Fruit fly (Drosophila melanogaster): ENCODE results near the gene Muc11A.

dm6 chrX:12103740-12104139 is 44.1 kb downstream of the Muc11A start, which contains the start of gene CG11356:
- TF ChIP-seq fd96Ca (GFP tag; IDR thresholded peaks at IDR 0.05) (no peak), CG15710 (tag; optimal IDR thresholded peaks at IDR 0.05) (no peak), Ets98B (GFP tag; IDR thresholded peaks at IDR 0.05) (no peak), CG9948 (tag; optimal IDR thresholded peaks at IDR 0.05) (no peak), Snoo (tag; optimal IDR thresholded peaks at IDR 0.05) (no peak)
